Worm (Caenorhabditis elegans) whole organism, L1 larva: ENCODE measurements around the gene ZC239.4.

Source experiments
- C04F5.9 ChIP-seq: sonication (generic microtip); optimal IDR thresholded peaks from 2 replicates; lab custom pipeline; 2016; ENCODE audit warnings: missing genetic modification characterization, missing compliant biosample characterization
- F16B12.6 ChIP-seq: fragments of 150-350 bp; optimal IDR thresholded peaks from 2 replicates; lab custom pipeline; 2014; ENCODE audit warnings: missing biosample characterization, missing genetic modification characterization
- aly-2 ChIP-seq: fragments of 150-350 bp; optimal IDR thresholded peaks from 2 replicates; lab custom pipeline; 2014; ENCODE audit warnings: missing biosample characterization, missing genetic modification characterization
- ama-1 ChIP-seq: fragments of 150-350 bp; optimal IDR thresholded peaks from 2 replicates; lab custom pipeline; 2014
- blmp-1 ChIP-seq: fragments of 150-350 bp; optimal IDR thresholded peaks from 2 replicates; lab custom pipeline; 2014; ENCODE audit warnings: missing biosample characterization, missing genetic modification characterization
- ceh-63 ChIP-seq: fragments of 200-800 bp; sonication (Bioruptor generic); optimal IDR thresholded peaks from 2 replicates; lab custom pipeline; 2018; ENCODE audit warnings: mild to moderate bottlenecking, missing genetic modification characterization, missing compliant biosample characterization
- ceh-82 ChIP-seq, 3 experiments: fragments of 150-350 bp in 1 of 3; sonication (generic microtip) in 2 of 3; optimal IDR thresholded peaks; 2 replicates each; lab custom pipeline; 2014 to 2017; ENCODE audit warnings: missing biosample characterization in 3 of 3, missing genetic modification characterization in 3 of 3
- dsc-1 ChIP-seq: sonication (generic microtip); optimal IDR thresholded peaks from 2 replicates; lab custom pipeline; 2016; ENCODE audit warnings: mild to moderate bottlenecking, missing genetic modification characterization, missing compliant biosample characterization
- efl-3 ChIP-seq: fragments of 200-800 bp; sonication (Bioruptor generic); optimal IDR thresholded peaks from 2 replicates; lab custom pipeline; 2018; ENCODE audit warnings: mild to moderate bottlenecking, missing genetic modification characterization, missing compliant biosample characterization
- egl-13 ChIP-seq: sonication (generic microtip); optimal IDR thresholded peaks from 2 replicates; lab custom pipeline; 2016; ENCODE audit warnings: missing genotype, missing genetic modification reagents, missing genetic modification characterization, missing compliant biosample characterization
- egl-27 ChIP-seq, 2 experiments: fragments of 150-350 bp in 1 of 2; sonication (generic microtip); optimal IDR thresholded peaks; 3 replicates each; lab custom pipeline; 2017 to 2018; ENCODE audit warnings: missing biosample characterization in 2 of 2, missing genetic modification characterization in 2 of 2, missing genetic modification reagents in 2 of 2
- fkh-4 ChIP-seq: sonication (generic microtip); optimal IDR thresholded peaks from 2 replicates; lab custom pipeline; 2016; ENCODE audit warnings: missing compliant biosample characterization, missing genetic modification characterization, borderline replicate concordance
- hlh-17 ChIP-seq: fragments of 200-800 bp; sonication (Bioruptor generic); optimal IDR thresholded peaks from 2 replicates; lab custom pipeline; 2018; ENCODE audit warnings: missing genetic modification characterization, mild to moderate bottlenecking, missing compliant biosample characterization, moderate library complexity, borderline replicate concordance
- hlh-4 ChIP-seq: sonication (generic microtip); optimal IDR thresholded peaks from 2 replicates; lab custom pipeline; 2016; ENCODE audit warnings: mild to moderate bottlenecking, missing genetic modification characterization, missing compliant biosample characterization
- irx-1 ChIP-seq: sonication (generic microtip); optimal IDR thresholded peaks from 2 replicates; lab custom pipeline; 2016; ENCODE audit warnings: missing genetic modification characterization, missing compliant biosample characterization
- lin-13 ChIP-seq: fragments of 150-350 bp; optimal IDR thresholded peaks from 2 replicates; lab custom pipeline; 2014; ENCODE audit warnings: missing biosample characterization, missing genetic modification reagents, missing genetic modification characterization
- lin-15B ChIP-seq: fragments of 150-350 bp; sonication (generic microtip); optimal IDR thresholded peaks from 3 replicates; lab custom pipeline; 2014; ENCODE audit warnings: missing biosample characterization, missing genetic modification characterization
- lin-35 ChIP-seq, 2 experiments: fragments of 150-350 bp; optimal IDR thresholded peaks; 2 replicates each; lab custom pipeline; 2014; ENCODE audit warnings: missing biosample characterization in 2 of 2, missing genetic modification characterization in 2 of 2, missing genetic modification reagents in 2 of 2
- lin-39 ChIP-seq: fragments of 150-350 bp; optimal IDR thresholded peaks from 2 replicates; lab custom pipeline; 2014; ENCODE audit warnings: missing biosample characterization, missing genetic modification reagents, missing genetic modification characterization
- lir-3 ChIP-seq: sonication (generic microtip); optimal IDR thresholded peaks from 2 replicates; lab custom pipeline; 2016; ENCODE audit warnings: mild to moderate bottlenecking, missing genetic modification characterization, moderate library complexity, missing compliant biosample characterization; ENCODE audit not compliant: poor library complexity
- mab-9 ChIP-seq: fragments of 200-800 bp; sonication (Bioruptor generic); IDR thresholded peaks from 2 replicates; pipeline ENCODE4 v1.3.6; 2022; ENCODE audit warnings: missing genetic modification reagents, missing genetic modification characterization, missing compliant biosample characterization
- mdl-1 ChIP-seq, 2 experiments: fragments of 150-350 bp; optimal IDR thresholded peaks; 2 replicates each; lab custom pipeline; 2014 to 2017; ENCODE audit warnings: missing biosample characterization in 2 of 2, missing genetic modification characterization in 2 of 2, inconsistent platforms in 1 of 2
- nhr-11 ChIP-seq: fragments of 150-350 bp; optimal IDR thresholded peaks from 2 replicates; lab custom pipeline; 2014; ENCODE audit warnings: missing biosample characterization, missing genetic modification characterization
- nhr-237 ChIP-seq: fragments of 150-350 bp; optimal IDR thresholded peaks from 2 replicates; lab custom pipeline; 2014; ENCODE audit warnings: missing biosample characterization, missing genetic modification characterization
- nhr-28 ChIP-seq: fragments of 150-350 bp; optimal IDR thresholded peaks from 2 replicates; lab custom pipeline; 2014; ENCODE audit warnings: missing biosample characterization, missing genetic modification characterization
- nhr-47 ChIP-seq: sonication (generic microtip); optimal IDR thresholded peaks from 2 replicates; lab custom pipeline; 2016; ENCODE audit warnings: mild to moderate bottlenecking, missing genetic modification characterization, moderate library complexity, missing compliant biosample characterization
- nhr-76 ChIP-seq: sonication (generic microtip); optimal IDR thresholded peaks from 2 replicates; lab custom pipeline; 2017; ENCODE audit warnings: missing biosample characterization, missing genetic modification characterization
- nhr-85 ChIP-seq: sonication (generic microtip); peaks from one replicate; lab custom pipeline; 2016; ENCODE audit warnings: missing genetic modification characterization, inconsistent platforms, missing compliant biosample characterization
- nhr-90 ChIP-seq: sonication (generic microtip); optimal IDR thresholded peaks from 2 replicates; lab custom pipeline; 2016; ENCODE audit warnings: mild to moderate bottlenecking, missing genetic modification characterization, missing compliant biosample characterization; ENCODE audit not compliant: poor library complexity
- pqm-1 ChIP-seq: sonication (generic microtip); optimal IDR thresholded peaks from 3 replicates; lab custom pipeline; 2017; ENCODE audit warnings: missing biosample characterization, missing genetic modification characterization
- snpc-4 ChIP-seq: fragments of 150-350 bp; optimal IDR thresholded peaks from 2 replicates; lab custom pipeline; 2014; ENCODE audit warnings: missing biosample characterization, missing genetic modification characterization
- snu-23 ChIP-seq: sonication (generic microtip); optimal IDR thresholded peaks from 2 replicates; lab custom pipeline; 2016; ENCODE audit warnings: missing genetic modification characterization, missing compliant biosample characterization
- sox-4 ChIP-seq: sonication (generic microtip); optimal IDR thresholded peaks from 2 replicates; lab custom pipeline; 2016; ENCODE audit warnings: missing genetic modification characterization, missing compliant biosample characterization
- sptf-1 ChIP-seq: fragments of 150-350 bp; optimal IDR thresholded peaks from 2 replicates; lab custom pipeline; 2014; ENCODE audit warnings: missing biosample characterization, missing genetic modification characterization
- tlp-1 ChIP-seq: fragments of 150-350 bp; optimal IDR thresholded peaks from 2 replicates; lab custom pipeline; 2014; ENCODE audit warnings: missing biosample characterization, missing genetic modification characterization
- unc-86 ChIP-seq: sonication (generic microtip); optimal IDR thresholded peaks from 2 replicates; lab custom pipeline; 2016; ENCODE audit warnings: missing genetic modification characterization, missing compliant biosample characterization
- vab-15 ChIP-seq: sonication (generic microtip); optimal IDR thresholded peaks from 2 replicates; lab custom pipeline; 2017; ENCODE audit warnings: missing genotype, mild to moderate bottlenecking, missing genetic modification characterization, missing compliant biosample characterization
- ztf-11 ChIP-seq, 2 experiments: sonication (generic microtip); optimal IDR thresholded peaks; 2 replicates each; lab custom pipeline; 2016 to 2017; ENCODE audit warnings: missing genetic modification characterization in 2 of 2, missing biosample characterization in 1 of 2, missing compliant biosample characterization in 1 of 2
- ztf-4 ChIP-seq: fragments of 150-350 bp; optimal IDR thresholded peaks from 2 replicates; lab custom pipeline; 2014; ENCODE audit warnings: missing biosample characterization, missing genetic modification characterization

The ZC239.4 gene

ce11 chrII:3202519-3202918 is 11.5 kb upstream of the ZC239.4 start, which contains the start of gene sri-53:
Gene sri-53 (minus strand): TSS chrII:3202619.
- TF ChIP-seq ama-1 (lab: Kevin White, UChicago) (no peak), C04F5.9 (no peak), egl-13 (tag; lab: Kevin White, UChicago) (no peak), fkh-4 (no peak), sox-4 (tag; lab: Kevin White, UChicago) (no peak), nhr-90 (tag; lab: Kevin White, UChicago) (no peak), nhr-237 (tag; lab: Kevin White, UChicago) (no peak), ztf-11 (tag; optimal IDR thresholded peaks at IDR 0.05; lab: Kevin White, UChicago) (no peak), lin-39 (no peak), hlh-17 (GFP tag; lab: Kevin White, UChicago) (no peak), lir-3 (tag; lab: Kevin White, UChicago) (no peak)

ce11 chrII:3203415-3203814 is 10.6 kb upstream of the ZC239.4 start, which contains the start of gene sri-50:
Gene sri-50 (plus strand): TSS chrII:3203715.
- no peak for TF ChIP-seq sox-4 (tag; lab: Kevin White, UChicago)
- TF ChIP-seq dsc-1 (tag; lab: Kevin White, UChicago): no peak
- TF ChIP-seq sptf-1: no peak
- TF ChIP-seq blmp-1: no peak
- TF ChIP-seq hlh-17 (GFP tag; lab: Kevin White, UChicago): no peak
- TF ChIP-seq lin-35 (GFP tag; optimal IDR thresholded peaks at IDR 0.05; lab: Kevin White, UChicago): no peak
- TF ChIP-seq hlh-4 (tag; lab: Kevin White, UChicago): no peak
- TF ChIP-seq snpc-4: no peak
- TF ChIP-seq ztf-11 (tag; optimal IDR thresholded peaks at IDR 0.05; lab: Kevin White, UChicago): no peak
- TF ChIP-seq lin-15B (tag; lab: Kevin White, UChicago): no peak
- TF ChIP-seq snu-23 (GFP tag; lab: Kevin White, UChicago): no peak
- TF ChIP-seq pqm-1: no peak
- TF ChIP-seq tlp-1 (tag; lab: Kevin White, UChicago): no peak
- no peak for TF ChIP-seq egl-27 (tag; optimal IDR thresholded peaks at IDR 0.05; lab: Kevin White, UChicago)
- no peak for TF ChIP-seq unc-86 (tag; lab: Kevin White, UChicago)
- TF ChIP-seq lir-3 (tag; lab: Kevin White, UChicago): no peak
- no peak for TF ChIP-seq fkh-4
- TF ChIP-seq C04F5.9: no peak

- TF ChIP-seq aly-2 (tag; lab: Kevin White, UChicago): no peak
- TF ChIP-seq unc-86 (tag; lab: Kevin White, UChicago): no peak
- TF ChIP-seq sptf-1: no peak
- TF ChIP-seq nhr-76 (tag; lab: Kevin White, UChicago): no peak
- no peak for TF ChIP-seq mdl-1 (tag; optimal IDR thresholded peaks at IDR 0.05; lab: Kevin White, UChicago)
- TF ChIP-seq vab-15 (tag; lab: Kevin White, UChicago): no peak
- TF ChIP-seq fkh-4: no peak
- no peak for TF ChIP-seq egl-27 (tag; optimal IDR thresholded peaks at IDR 0.05; lab: Kevin White, UChicago)
- TF ChIP-seq nhr-85 (tag; lab: Kevin White, UChicago): no peak
- TF ChIP-seq lin-13 (GFP tag; lab: Kevin White, UChicago): no peak
Observed at ce11 chrII:3206423-3206989, 7.5 kb upstream of the ZC239.4 start, which contains the start of the genes ZC239.20 and ZC239.21. Gene ZC239.20 (minus strand): TSS chrII:3206523. Gene ZC239.21 (plus strand): TSS chrII:3206939.

- TF ChIP-seq tlp-1 (tag; lab: Kevin White, UChicago): no peak
- no peak for TF ChIP-seq nhr-47 (tag; lab: Kevin White, UChicago)
- no peak for TF ChIP-seq snpc-4
- no peak for TF ChIP-seq ceh-82 (tag; optimal IDR thresholded peaks at IDR 0.05; lab: Kevin White, UChicago)
- no peak for TF ChIP-seq ztf-11 (tag; optimal IDR thresholded peaks at IDR 0.05; lab: Kevin White, UChicago)
- no peak for TF ChIP-seq egl-27 (tag; optimal IDR thresholded peaks at IDR 0.05; lab: Kevin White, UChicago)
- no peak for TF ChIP-seq lin-15B (tag; lab: Kevin White, UChicago)
- TF ChIP-seq fkh-4: no peak
- no peak for TF ChIP-seq nhr-28
- TF ChIP-seq ceh-63 (GFP tag; lab: Kevin White, UChicago): no peak
- TF ChIP-seq F16B12.6 (tag; lab: Kevin White, UChicago): no peak
- no peak for TF ChIP-seq ztf-4 (tag; lab: Kevin White, UChicago)
- TF ChIP-seq lin-13 (GFP tag; lab: Kevin White, UChicago): no peak
- TF ChIP-seq mab-9: no peak
- TF ChIP-seq nhr-11 (tag; lab: Kevin White, UChicago): no peak
- TF ChIP-seq efl-3 (GFP tag; lab: Kevin White, UChicago): no peak
- TF ChIP-seq irx-1: no peak
- no peak for TF ChIP-seq pqm-1
Observed at ce11 chrII:3208679-3209078, 5.3 kb upstream of the ZC239.4 start, which contains the start of gene sdz-35. Gene sdz-35 (minus strand): TSS chrII:3208779.
